Fruit fly (Drosophila melanogaster) whole organism, adult: ENCODE results near the gene hyd.

Experiments used
- CG11617 ChIP-seq: fragments of 200-800 bp; sonication (Bioruptor generic); optimal IDR thresholded peaks from 2 replicates; lab custom pipeline; 2017; ENCODE audit warnings: mild to moderate bottlenecking, missing biosample characterization, missing genetic modification reagents, missing genetic modification characterization
- CG14711 ChIP-seq: fragments of 200-800 bp; sonication (Bioruptor generic); optimal IDR thresholded peaks from 2 replicates; lab custom pipeline; 2018; ENCODE audit warnings: missing biosample characterization, mild to moderate bottlenecking, missing genetic modification characterization, moderate library complexity
- CG1620 ChIP-seq: fragments of 200-800 bp; sonication (Bioruptor generic); optimal IDR thresholded peaks from 2 replicates; lab custom pipeline; 2016; ENCODE audit warnings: missing biosample characterization, missing genetic modification characterization
- CG5204 ChIP-seq: fragments of 200-800 bp; sonication (Bioruptor generic); optimal IDR thresholded peaks from 2 replicates; lab custom pipeline; 2016; ENCODE audit warnings: missing biosample characterization, missing genetic modification characterization
- CG7045 ChIP-seq: fragments of 200-800 bp; sonication (Bioruptor generic); optimal IDR thresholded peaks from 2 replicates; lab custom pipeline; 2017; ENCODE audit warnings: missing biosample characterization, mild to moderate bottlenecking, missing genetic modification characterization
- CG7101 ChIP-seq: fragments of 200-800 bp; sonication (Bioruptor generic); optimal IDR thresholded peaks from 2 replicates; lab custom pipeline; 2018; ENCODE audit warnings: missing biosample characterization, mild to moderate bottlenecking, missing genetic modification characterization, moderate library complexity
- Clk ChIP-seq: fragments of 200-800 bp; sonication (Bioruptor generic); optimal IDR thresholded peaks from 2 replicates; lab custom pipeline; 2017; ENCODE audit warnings: missing biosample characterization, missing genetic modification characterization
- Crg-1 ChIP-seq: fragments of 200-800 bp; sonication (Bioruptor generic); optimal IDR thresholded peaks from 2 replicates; lab custom pipeline; 2016; ENCODE audit warnings: missing biosample characterization, missing genetic modification characterization
- Mnt ChIP-seq: fragments of 200-800 bp; sonication (Bioruptor generic); optimal IDR thresholded peaks from 2 replicates; lab custom pipeline; 2016; ENCODE audit warnings: missing biosample characterization, mild to moderate bottlenecking, missing genetic modification characterization
- kay ChIP-seq: fragments of 200-800 bp; sonication (Bioruptor generic); peaks from one replicate; lab custom pipeline; 2016; ENCODE audit warnings: missing biosample characterization, missing genetic modification characterization, borderline replicate concordance
- ovo ChIP-seq: fragments of 200-800 bp; sonication (Bioruptor generic); optimal IDR thresholded peaks from 2 replicates; lab custom pipeline; 2016; ENCODE audit warnings: missing biosample characterization, missing genetic modification characterization
- pad ChIP-seq: fragments of 200-800 bp; sonication (Bioruptor generic); optimal IDR thresholded peaks from 3 replicates; lab custom pipeline; 2017; ENCODE audit warnings: missing biosample characterization, missing genetic modification characterization, mild to moderate bottlenecking, moderate library complexity, missing genetic modification reagents
- tj ChIP-seq: fragments of 200-800 bp; sonication (Bioruptor generic); optimal IDR thresholded peaks from 3 replicates; lab custom pipeline; 2017; ENCODE audit warnings: missing biosample characterization, mild to moderate bottlenecking, missing genetic modification characterization, moderate library complexity
- toe ChIP-seq: fragments of 200-800 bp; sonication (Bioruptor generic); optimal IDR thresholded peaks from 2 replicates; lab custom pipeline; 2016; ENCODE audit warnings: missing biosample characterization, missing genetic modification characterization

dm6 chr3R:9740713-9741112 is 15.3 kb upstream of the hyd start, which contains the start of gene Pnn:
- TF ChIP-seq CG11617 (GFP tag; lab: Kevin White, UChicago) (peak; percentile 10), CG14711 (no peak), toe (GFP tag; lab: Kevin White, UChicago) (no peak), Clk (GFP tag; lab: Kevin White, UChicago) (no peak), CG7101 (tag; lab: Kevin White, UChicago) (peak; percentile 2), CG1620 (GFP tag; lab: Kevin White, UChicago) (no peak), ovo (GFP tag; lab: Kevin White, UChicago) (no peak), pad (no peak), Mnt (GFP tag; lab: Kevin White, UChicago) (peak; percentile 12), Crg-1 (GFP tag; lab: Kevin White, UChicago) (no peak), tj (GFP tag; lab: Kevin White, UChicago) (no peak), CG5204 (no peak), kay (GFP tag; lab: Kevin White, UChicago) (peak; percentile 58), CG7045 (no peak)
